Fruit fly (Drosophila melanogaster) whole organism, embryonic: ENCODE results near the gene CG5181.

ENCODE experiments used
- ERR ChIP-seq: fragments of 200-800 bp; sonication (Bioruptor generic); optimal IDR thresholded peaks from 2 replicates; lab custom pipeline; 2016; ENCODE audit warnings: missing biosample characterization, missing genetic modification characterization
- chm ChIP-seq: fragments of 200-800 bp; sonication (Bioruptor generic); IDR thresholded peaks from 2 replicates; pipeline ENCODE4 v1.3.6; 2022; ENCODE audit warnings: missing biosample characterization, missing genetic modification characterization

dm6 chr2L:7422429-7423283 lies 13.0 kb upstream of the CG5181 start:
- no peak for TF ChIP-seq ERR (GFP tag; lab: Kevin White, UChicago)
- no peak for TF ChIP-seq chm (GFP tag; lab: Robert Waterston, UW)
